Worm (Caenorhabditis elegans): ENCODE results near the gene srh-8.

ce11 chrV:3963715-3964114, 41.6 kb upstream of the srh-8 start, which contains the start of gene cyp-34A7:
- TF ChIP-seq nhr-76 (tag; optimal IDR thresholded peaks at IDR 0.05) (no peak), tbx-2 (tag; optimal IDR thresholded peaks at IDR 0.05) (no peak), ama-1 (optimal IDR thresholded peaks at IDR 0.05) (no peak), nhr-77 (tag; optimal IDR thresholded peaks at IDR 0.05) (no peak), R02D3.7 (tag; optimal IDR thresholded peaks at IDR 0.05) (no peak), ceh-82 (tag; optimal IDR thresholded peaks at IDR 0.05) (no peak)
